Worm (Caenorhabditis elegans) whole organism, young adult: ENCODE data around the gene F59B1.4.

Experiments used
- B0035.1 ChIP-seq: sonication (generic microtip); optimal IDR thresholded peaks from 2 replicates; lab custom pipeline; 2016; ENCODE audit warnings: missing genetic modification characterization, mild to moderate bottlenecking, missing compliant biosample characterization, missing genotype, missing genetic modification reagents
- B0336.3 ChIP-seq: fragments of 200-800 bp; sonication (Bioruptor generic); IDR thresholded peaks from 2 replicates; pipeline ENCODE4 v1.3.6; 2022; ENCODE audit warnings: missing genetic modification characterization, missing compliant biosample characterization
- C17E4.6 ChIP-seq: fragments of 200-800 bp; sonication (Bioruptor generic); IDR thresholded peaks from 2 replicates; pipeline ENCODE4 v1.3.6; 2022; ENCODE audit warnings: missing genetic modification reagents, missing genetic modification characterization, missing compliant biosample characterization
- F33H1.4 ChIP-seq: fragments of 200-800 bp; sonication (Bioruptor generic); IDR thresholded peaks from 2 replicates; pipeline ENCODE4 v1.3.6; 2022; ENCODE audit warnings: missing genetic modification reagents, missing genetic modification characterization, missing compliant biosample characterization
- F39B2.1 ChIP-seq: fragments of 200-800 bp; sonication (Bioruptor generic); IDR thresholded peaks from 2 replicates; pipeline ENCODE4 v1.3.6; 2022; ENCODE audit warnings: missing genetic modification reagents, missing genetic modification characterization, missing compliant biosample characterization
- F49E8.2 ChIP-seq: sonication (generic microtip); optimal IDR thresholded peaks from 3 replicates; lab custom pipeline; 2017; ENCODE audit warnings: missing genetic modification characterization, mild to moderate bottlenecking, missing compliant biosample characterization, antibody characterized with exemption, moderate library complexity; ENCODE audit not compliant: insufficient read depth
- F52B5.7 ChIP-seq: sonication (generic microtip); optimal IDR thresholded peaks from 2 replicates; lab custom pipeline; 2016; ENCODE audit warnings: mild to moderate bottlenecking, missing genetic modification characterization, missing compliant biosample characterization
- F55B11.4 ChIP-seq: sonication (generic microtip); optimal IDR thresholded peaks from 2 replicates; lab custom pipeline; 2016; ENCODE audit warnings: missing compliant biosample characterization, missing genetic modification characterization, borderline replicate concordance; ENCODE audit not compliant: insufficient read depth
- F57A8.1 ChIP-seq: fragments of 200-800 bp; sonication (Bioruptor generic); optimal IDR thresholded peaks from 2 replicates; lab custom pipeline; 2018; ENCODE audit warnings: mild to moderate bottlenecking, missing genetic modification characterization, moderate library complexity, missing compliant biosample characterization
- F57C9.4 ChIP-seq: sonication (generic microtip); optimal IDR thresholded peaks from 2 replicates; lab custom pipeline; 2017; ENCODE audit warnings: mild to moderate bottlenecking, missing genetic modification characterization, missing compliant biosample characterization
- Y67H2A.10 ChIP-seq: fragments of 200-800 bp; sonication (Bioruptor generic); conservative IDR thresholded peaks from 2 replicates; pipeline ENCODE4 v1.3.6; 2022; ENCODE audit warnings: missing genetic modification reagents, missing genetic modification characterization, missing compliant biosample characterization
- ama-1 ChIP-seq, 3 experiments: fragments of 150-350 bp in 1 of 3; sonication (generic microtip) in 2 of 3; optimal IDR thresholded peaks; 2 replicates each; lab custom pipeline; 2014 to 2018; ENCODE audit warnings: missing biosample characterization in 2 of 3, missing genetic modification characterization in 2 of 3, missing genetic modification reagents in 2 of 3
- atf-7 ChIP-seq: sonication (generic microtip); optimal IDR thresholded peaks from 2 replicates; lab custom pipeline; 2017; ENCODE audit warnings: mild to moderate bottlenecking, missing genetic modification characterization, missing compliant biosample characterization
- cebp-1 ChIP-seq, 2 experiments: fragments of 200-800 bp in 1 of 2; sonication (Bioruptor generic) in 1 of 2; sonication (generic microtip) in 1 of 2; IDR thresholded peaks in 1 of 2; optimal IDR thresholded peaks in 1 of 2; 2 replicates each; pipeline versions ENCODE4 v1.3.6 to Lab custom; 2017 to 2022; ENCODE audit warnings: missing compliant biosample characterization in 2 of 2, missing genetic modification characterization in 2 of 2, mild to moderate bottlenecking in 1 of 2, missing genetic modification reagents in 1 of 2, moderate library complexity in 1 of 2
- ceh-79 ChIP-seq: sonication (generic microtip); optimal IDR thresholded peaks from 2 replicates; lab custom pipeline; 2017; ENCODE audit warnings: mild to moderate bottlenecking, missing genetic modification characterization, missing compliant biosample characterization
- chd-7 ChIP-seq: sonication (generic microtip); optimal IDR thresholded peaks from 2 replicates; lab custom pipeline; 2016; ENCODE audit warnings: mild to moderate bottlenecking, missing genetic modification characterization, moderate library complexity, missing compliant biosample characterization
- die-1 ChIP-seq: sonication (generic microtip); optimal IDR thresholded peaks from 2 replicates; lab custom pipeline; 2016; ENCODE audit warnings: missing genotype, mild to moderate bottlenecking, missing genetic modification characterization, missing compliant biosample characterization
- dox-1 ChIP-seq: fragments of 200-800 bp; sonication (Bioruptor generic); IDR thresholded peaks from 2 replicates; pipeline ENCODE4 v1.3.6; 2022; ENCODE audit warnings: missing genetic modification reagents, missing genetic modification characterization, missing compliant biosample characterization
- dpff-1 ChIP-seq: sonication (generic microtip); optimal IDR thresholded peaks from 2 replicates; lab custom pipeline; 2017; ENCODE audit warnings: mild to moderate bottlenecking, missing genetic modification characterization, missing compliant biosample characterization
- efl-1 ChIP-seq: fragments of 150-350 bp; optimal IDR thresholded peaks from 2 replicates; lab custom pipeline; 2014; ENCODE audit warnings: missing biosample characterization, missing genetic modification reagents, missing genetic modification characterization
- egl-18 ChIP-seq: fragments of 200-800 bp; sonication (Bioruptor generic); IDR thresholded peaks from 2 replicates; pipeline ENCODE4 v1.3.6; 2022; ENCODE audit warnings: missing genetic modification reagents, missing genetic modification characterization, missing compliant biosample characterization
- egrh-3 ChIP-seq: fragments of 200-800 bp; sonication (Bioruptor generic); IDR thresholded peaks from 2 replicates; pipeline ENCODE4 v1.3.6; 2022; ENCODE audit warnings: missing genetic modification reagents, missing genetic modification characterization, missing compliant biosample characterization
- ekl-4 ChIP-seq: fragments of 200-800 bp; sonication (Bioruptor generic); IDR thresholded peaks from 2 replicates; pipeline ENCODE4 v1.3.6; 2022; ENCODE audit warnings: missing genetic modification reagents, missing genetic modification characterization, missing compliant biosample characterization
- gei-17 ChIP-seq: fragments of 200-800 bp; sonication (Bioruptor generic); optimal IDR thresholded peaks from 2 replicates; lab custom pipeline; 2018; ENCODE audit warnings: mild to moderate bottlenecking, missing genetic modification characterization, missing compliant biosample characterization
- hlh-26 ChIP-seq: fragments of 200-800 bp; sonication (Bioruptor generic); conservative IDR thresholded peaks from 2 replicates; pipeline ENCODE4 v1.3.6; 2022; ENCODE audit warnings: missing genetic modification reagents, missing genetic modification characterization, missing compliant biosample characterization
- hmg-20 ChIP-seq: fragments of 200-800 bp; sonication (Bioruptor generic); IDR thresholded peaks from 2 replicates; pipeline ENCODE4 v1.3.6; 2022; ENCODE audit warnings: missing genetic modification reagents, missing genetic modification characterization, missing compliant biosample characterization
- lin-35 ChIP-seq, 3 experiments: fragments of 150-350 bp in 2 of 3; sonication (generic microtip) in 1 of 3; optimal IDR thresholded peaks; 2 replicates each; lab custom pipeline; 2014 to 2018; ENCODE audit warnings: missing biosample characterization in 3 of 3, missing genetic modification characterization in 3 of 3, missing genetic modification reagents in 3 of 3
- mes-4 ChIP-seq: sonication (generic microtip); optimal IDR thresholded peaks from 2 replicates; lab custom pipeline; 2016; ENCODE audit warnings: missing genotype, missing genetic modification characterization, missing compliant biosample characterization
- nhr-90 ChIP-seq: sonication (generic microtip); optimal IDR thresholded peaks from 2 replicates; lab custom pipeline; 2016; ENCODE audit warnings: missing genotype, mild to moderate bottlenecking, missing genetic modification characterization, missing compliant biosample characterization
- pha-4 ChIP-seq: fragments of 150-350 bp; sonication (generic microtip); optimal IDR thresholded peaks from 2 replicates; lab custom pipeline; 2014; ENCODE audit warnings: missing biosample characterization, missing genetic modification reagents, missing genetic modification characterization
- snpc-1.1 ChIP-seq: sonication (generic microtip); optimal IDR thresholded peaks from 2 replicates; lab custom pipeline; 2017; ENCODE audit warnings: missing genetic modification characterization, mild to moderate bottlenecking, missing compliant biosample characterization, antibody characterized with exemption, moderate library complexity, missing genotype, missing genetic modification reagents; ENCODE audit not compliant: insufficient read depth
- snpc-1.3 ChIP-seq: sonication (generic microtip); optimal IDR thresholded peaks from 2 replicates; lab custom pipeline; 2017; ENCODE audit warnings: missing genetic modification characterization, mild to moderate bottlenecking, missing compliant biosample characterization, antibody characterized with exemption, moderate library complexity, missing genotype, missing genetic modification reagents; ENCODE audit not compliant: insufficient read depth
- somi-1 ChIP-seq: fragments of 200-800 bp; sonication (Bioruptor generic); optimal IDR thresholded peaks from 2 replicates; lab custom pipeline; 2018; ENCODE audit warnings: mild to moderate bottlenecking, missing genetic modification characterization, missing compliant biosample characterization
- tlf-1 ChIP-seq: fragments of 200-800 bp; sonication (Bioruptor generic); optimal IDR thresholded peaks from 2 replicates; lab custom pipeline; 2018; ENCODE audit warnings: mild to moderate bottlenecking, missing genetic modification characterization, missing compliant biosample characterization
- xnd-1 ChIP-seq: sonication (generic microtip); optimal IDR thresholded peaks from 2 replicates; lab custom pipeline; 2016; ENCODE audit warnings: missing genotype, missing genetic modification reagents, missing genetic modification characterization, missing compliant biosample characterization

Gene F59B1.4

DNA sequence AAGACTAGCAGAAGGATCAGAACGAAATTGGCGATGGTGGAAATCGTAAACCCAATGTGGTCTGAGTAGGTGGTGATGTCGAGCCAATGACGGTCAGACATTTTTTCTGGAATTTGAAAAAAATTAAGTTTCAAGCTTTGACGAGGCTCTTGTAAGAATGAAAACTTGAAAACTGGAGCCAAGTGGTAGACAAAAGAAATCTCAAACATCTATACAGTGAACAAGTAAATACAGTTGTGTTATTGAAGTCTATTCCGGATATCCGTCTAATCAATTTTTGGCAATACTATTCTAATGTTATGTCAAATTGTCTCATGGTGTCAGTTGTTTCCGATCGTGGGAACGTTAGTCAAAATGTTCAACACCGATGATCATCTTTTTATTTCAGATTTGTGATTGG lies 40.0 kb upstream of the F59B1.4 start, which contains the start of gene str-113:
str-113 (minus strand) TSS at position 101 of the 400 bp plus-strand sequence.
- TF ChIP-seq F57C9.4 (tag; lab: Kevin White, UChicago) (no peak), atf-7 (no peak), nhr-90 (tag; lab: Kevin White, UChicago) (no peak), dpff-1 (tag; lab: Kevin White, UChicago) (no peak), cebp-1 (GFP tag; IDR thresholded peaks at IDR 0.05; lab: Robert Waterston, UW) (no peak), cebp-1 (tag; optimal IDR thresholded peaks at IDR 0.05; lab: Kevin White, UChicago) (no peak), snpc-1.1 (tag; lab: Kevin White, UChicago) (no peak)

- TF ChIP-seq ekl-4 (GFP tag; lab: Robert Waterston, UW): no peak
- no peak for TF ChIP-seq hmg-20 (GFP tag; lab: Robert Waterston, UW)
- TF ChIP-seq F55B11.4 (tag; lab: Kevin White, UChicago): no peak
- no peak for TF ChIP-seq ceh-79 (tag; lab: Kevin White, UChicago)
- no peak for TF ChIP-seq xnd-1
- TF ChIP-seq die-1 (tag; lab: Kevin White, UChicago): no peak
- TF ChIP-seq F39B2.1 (GFP tag; lab: Robert Waterston, UW): no peak
- TF ChIP-seq somi-1 (GFP tag; lab: Kevin White, UChicago): no peak
- TF ChIP-seq snpc-1.3 (tag; lab: Kevin White, UChicago): no peak
Observed at ce11 chrV:3659472-3659871, 32.6 kb upstream of the F59B1.4 start, which contains the start of gene acr-23. TSS of gene acr-23 (minus strand) at chrV:3659572.

DNA sequence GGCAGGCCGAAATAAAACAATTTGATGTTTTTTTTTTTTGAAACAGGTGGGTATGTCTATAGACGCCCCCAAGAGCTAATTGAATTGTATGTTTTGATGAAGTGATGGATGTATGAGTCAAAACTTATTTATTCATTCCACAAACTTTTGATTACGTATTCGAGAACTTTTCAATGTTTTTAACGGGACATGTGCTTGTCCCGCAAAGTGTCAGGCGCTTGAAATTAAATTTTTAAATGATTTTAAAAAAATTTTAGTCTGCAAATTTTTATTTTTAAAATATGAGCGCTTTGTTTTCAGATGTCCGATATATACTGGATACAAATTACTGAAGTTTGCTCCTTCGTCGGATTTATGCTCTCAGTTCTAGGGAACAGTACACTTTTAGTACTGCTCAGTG lies 22.6 kb upstream of the F59B1.4 start, which contains the start of gene str-114:
str-114 (plus strand) TSS at position 301 of the 400 bp plus-strand sequence.
- TF ChIP-seq Y67H2A.10 (no peak), tlf-1 (GFP tag; lab: Kevin White, UChicago) (no peak), hlh-26 (GFP tag; lab: Robert Waterston, UW) (no peak), C17E4.6 (GFP tag; lab: Robert Waterston, UW) (no peak), F33H1.4 (GFP tag; lab: Robert Waterston, UW) (no peak), efl-1 (GFP tag; lab: Kevin White, UChicago) (no peak), gei-17 (GFP tag; lab: Kevin White, UChicago) (no peak), dox-1 (GFP tag; lab: Robert Waterston, UW) (no peak), ama-1 (optimal IDR thresholded peaks at IDR 0.05; lab: Kevin White, UChicago) (no peak), ama-1 (GFP tag; optimal IDR thresholded peaks at IDR 0.05; lab: Kevin White, UChicago) (no peak), atf-7 (no peak), F57A8.1 (GFP tag; lab: Kevin White, UChicago) (no peak), F57C9.4 (tag; lab: Kevin White, UChicago) (no peak), ceh-79 (tag; lab: Kevin White, UChicago) (no peak)

DNA sequence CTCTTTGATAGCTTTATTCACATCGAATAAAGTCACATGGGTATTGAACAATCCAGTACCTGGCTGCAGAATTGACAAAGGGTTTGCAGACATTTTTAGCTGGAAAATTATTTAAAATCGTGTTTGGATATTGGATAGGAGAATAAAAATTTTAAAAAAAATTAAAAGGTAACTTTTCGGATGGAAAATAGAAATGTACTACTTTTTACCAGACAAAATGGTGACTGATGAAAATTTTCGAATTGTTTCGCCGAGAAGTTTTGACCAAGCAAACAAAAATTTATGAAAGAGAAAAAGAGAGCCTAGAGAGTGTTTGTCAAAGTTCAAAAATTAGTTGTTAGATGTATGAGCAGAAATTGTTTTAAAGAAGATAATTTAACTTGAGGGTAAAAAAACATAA lies 21.0 kb upstream of the F59B1.4 start, which contains the start of gene F59B1.10:
F59B1.10 (minus strand) TSS at position 101 of the 400 bp plus-strand sequence.
- TF ChIP-seq B0035.1 (tag; lab: Kevin White, UChicago) (no peak), lin-35 (GFP tag; optimal IDR thresholded peaks at IDR 0.05; lab: Kevin White, UChicago) (no peak), egrh-3 (GFP tag; lab: Robert Waterston, UW) (no peak), B0336.3 (GFP tag; lab: Robert Waterston, UW) (no peak), pha-4 (tag; lab: Kevin White, UChicago) (no peak), F52B5.7 (tag; lab: Kevin White, UChicago) (no peak), chd-7 (tag; lab: Kevin White, UChicago) (no peak), mes-4 (tag; lab: Kevin White, UChicago) (no peak), egl-18 (GFP tag; lab: Robert Waterston, UW) (no peak), F49E8.2 (tag; lab: Kevin White, UChicago) (no peak)
